Worm (Caenorhabditis elegans) whole organism, late embryonic: ENCODE data around the gene cka-2.

Experiments used
- C08G9.2 ChIP-seq: sonication (generic microtip); optimal IDR thresholded peaks from 2 replicates; lab custom pipeline; 2016; ENCODE audit warnings: mild to moderate bottlenecking, missing genetic modification characterization, moderate library complexity, missing compliant biosample characterization
- F13H6.1 ChIP-seq: sonication (generic microtip); optimal IDR thresholded peaks from 2 replicates; lab custom pipeline; 2016; ENCODE audit warnings: missing genetic modification characterization, missing compliant biosample characterization
- K09A11.1 ChIP-seq: sonication (generic microtip); optimal IDR thresholded peaks from 2 replicates; lab custom pipeline; 2017; ENCODE audit warnings: antibody characterized with exemption, mild to moderate bottlenecking, missing genetic modification characterization, missing compliant biosample characterization; ENCODE audit not compliant: insufficient read depth
- ama-1 ChIP-seq: fragments of 150-350 bp; optimal IDR thresholded peaks from 2 replicates; lab custom pipeline; 2014
- ceh-18 ChIP-seq: sonication (generic microtip); optimal IDR thresholded peaks from 2 replicates; lab custom pipeline; 2016; ENCODE audit warnings: missing genetic modification characterization, missing compliant biosample characterization
- ceh-19 ChIP-seq: fragments of 200-800 bp; sonication (Bioruptor generic); optimal IDR thresholded peaks from 2 replicates; lab custom pipeline; 2018; ENCODE audit warnings: mild to moderate bottlenecking, missing genetic modification characterization, missing compliant biosample characterization
- ceh-30 ChIP-seq: fragments of 150-350 bp; optimal IDR thresholded peaks from 2 replicates; lab custom pipeline; 2014; ENCODE audit warnings: missing biosample characterization, missing genetic modification characterization
- ceh-31 ChIP-seq: sonication (generic microtip); optimal IDR thresholded peaks from 2 replicates; lab custom pipeline; 2016; ENCODE audit warnings: missing genetic modification characterization, missing compliant biosample characterization
- ceh-48 ChIP-seq: sonication (generic microtip); optimal IDR thresholded peaks from 2 replicates; lab custom pipeline; 2016; ENCODE audit warnings: missing genetic modification characterization, inconsistent platforms, missing compliant biosample characterization
- ceh-6 ChIP-seq: fragments of 200-800 bp; sonication (Bioruptor generic); optimal IDR thresholded peaks from 2 replicates; lab custom pipeline; 2018; ENCODE audit warnings: mild to moderate bottlenecking, missing genetic modification characterization, missing compliant biosample characterization
- ceh-9 ChIP-seq: sonication (generic microtip); optimal IDR thresholded peaks from 2 replicates; lab custom pipeline; 2016; ENCODE audit warnings: mild to moderate bottlenecking, missing genetic modification characterization, inconsistent platforms, missing compliant biosample characterization
- che-1 ChIP-seq: sonication (generic microtip); optimal IDR thresholded peaks from 2 replicates; lab custom pipeline; 2016; ENCODE audit warnings: mild to moderate bottlenecking, missing genetic modification characterization, missing compliant biosample characterization
- dmd-4 ChIP-seq: sonication (generic microtip); optimal IDR thresholded peaks from 2 replicates; lab custom pipeline; 2016; ENCODE audit warnings: borderline replicate concordance, missing genetic modification characterization, missing compliant biosample characterization
- elt-2 ChIP-seq: sonication (generic microtip); optimal IDR thresholded peaks from 2 replicates; lab custom pipeline; 2016; ENCODE audit warnings: missing genetic modification reagents, missing genetic modification characterization, missing compliant biosample characterization
- eyg-1 ChIP-seq: sonication (generic microtip); optimal IDR thresholded peaks from 2 replicates; lab custom pipeline; 2016; ENCODE audit warnings: missing genotype, missing genetic modification characterization, missing compliant biosample characterization
- fax-1 ChIP-seq: sonication (generic microtip); optimal IDR thresholded peaks from 2 replicates; lab custom pipeline; 2016; ENCODE audit warnings: missing genotype, missing genetic modification characterization, missing compliant biosample characterization
- fkh-10 ChIP-seq: fragments of 150-350 bp; optimal IDR thresholded peaks from 2 replicates; lab custom pipeline; 2014; ENCODE audit warnings: missing biosample characterization, missing genetic modification reagents, missing genetic modification characterization
- hlh-13 ChIP-seq: fragments of 200-800 bp; sonication (Bioruptor generic); optimal IDR thresholded peaks from 2 replicates; lab custom pipeline; 2018; ENCODE audit warnings: mild to moderate bottlenecking, missing genetic modification characterization, missing compliant biosample characterization
- hlh-15 ChIP-seq: sonication (generic microtip); optimal IDR thresholded peaks from 2 replicates; lab custom pipeline; 2016; ENCODE audit warnings: missing genetic modification characterization, missing compliant biosample characterization
- hlh-30 ChIP-seq: sonication (generic microtip); optimal IDR thresholded peaks from 2 replicates; lab custom pipeline; 2017; ENCODE audit warnings: antibody characterized with exemption, missing genetic modification characterization, missing compliant biosample characterization; ENCODE audit not compliant: insufficient read depth
- hlh-6 ChIP-seq: sonication (generic microtip); optimal IDR thresholded peaks from 2 replicates; lab custom pipeline; 2016; ENCODE audit warnings: missing genotype, missing genetic modification characterization, missing compliant biosample characterization
- lin-11 ChIP-seq: fragments of 200-800 bp; sonication (Bioruptor generic); optimal IDR thresholded peaks from 2 replicates; lab custom pipeline; 2018; ENCODE audit warnings: mild to moderate bottlenecking, missing genetic modification characterization, missing compliant biosample characterization
- madf-2 ChIP-seq: sonication (generic microtip); optimal IDR thresholded peaks from 2 replicates; lab custom pipeline; 2017; ENCODE audit warnings: missing genetic modification characterization, missing compliant biosample characterization
- mec-3 ChIP-seq: sonication (generic microtip); optimal IDR thresholded peaks from 2 replicates; lab custom pipeline; 2016; ENCODE audit warnings: borderline replicate concordance, missing genetic modification characterization, missing compliant biosample characterization
- nfya-1 ChIP-seq: sonication (generic microtip); optimal IDR thresholded peaks from 2 replicates; lab custom pipeline; 2017; ENCODE audit warnings: missing genetic modification characterization, mild to moderate bottlenecking, missing compliant biosample characterization, antibody characterized with exemption, moderate library complexity
- pag-3 ChIP-seq: sonication (generic microtip); optimal IDR thresholded peaks from 2 replicates; lab custom pipeline; 2016; ENCODE audit warnings: missing compliant biosample characterization, missing genetic modification characterization, borderline replicate concordance
- pha-2 ChIP-seq: sonication (generic microtip); optimal IDR thresholded peaks from 2 replicates; lab custom pipeline; 2017; ENCODE audit warnings: mild to moderate bottlenecking, missing genetic modification characterization, missing compliant biosample characterization
- pros-1 ChIP-seq: fragments of 150-350 bp; optimal IDR thresholded peaks from 2 replicates; lab custom pipeline; 2014; ENCODE audit warnings: missing biosample characterization, missing genetic modification reagents, missing genetic modification characterization
- ref-2 ChIP-seq: sonication (generic microtip); optimal IDR thresholded peaks from 2 replicates; lab custom pipeline; 2016; ENCODE audit warnings: missing genetic modification characterization, missing compliant biosample characterization
- sdc-2 ChIP-seq: sonication (generic microtip); optimal IDR thresholded peaks from 2 replicates; lab custom pipeline; 2016; ENCODE audit warnings: missing genotype, missing genetic modification characterization, missing compliant biosample characterization
- sox-2 ChIP-seq: fragments of 200-800 bp; sonication (Bioruptor generic); IDR thresholded peaks from 2 replicates; pipeline ENCODE4 v1.3.6; 2022; ENCODE audit warnings: missing genetic modification reagents, missing genetic modification characterization, missing compliant biosample characterization
- sox-4 ChIP-seq: sonication (generic microtip); optimal IDR thresholded peaks from 2 replicates; lab custom pipeline; 2017; ENCODE audit warnings: mild to moderate bottlenecking, missing genetic modification characterization, inconsistent platforms, missing compliant biosample characterization
- syd-9 ChIP-seq: sonication (generic microtip); optimal IDR thresholded peaks from 2 replicates; lab custom pipeline; 2016; ENCODE audit warnings: mild to moderate bottlenecking, missing genetic modification characterization, moderate library complexity, missing compliant biosample characterization
- tbx-2 ChIP-seq: sonication (generic microtip); optimal IDR thresholded peaks from 2 replicates; lab custom pipeline; 2016; ENCODE audit warnings: missing genetic modification characterization, missing compliant biosample characterization
- unc-3 ChIP-seq, 2 experiments: fragments of 200-800 bp in 1 of 2; sonication (Bioruptor generic) in 1 of 2; sonication (generic microtip) in 1 of 2; conservative IDR thresholded peaks in 1 of 2; optimal IDR thresholded peaks in 1 of 2; 2 replicates each; pipeline versions ENCODE4 v1.3.6 to Lab custom; 2016 to 2022; ENCODE audit warnings: missing compliant biosample characterization in 2 of 2, missing genetic modification characterization in 2 of 2, missing genetic modification reagents in 1 of 2
- unc-55 ChIP-seq: sonication (generic microtip); optimal IDR thresholded peaks from 2 replicates; lab custom pipeline; 2017; ENCODE audit warnings: missing biosample characterization, missing genetic modification reagents, missing genetic modification characterization

cka-2 gene

ce11 chrX:4265283-4265907 lies 20.5 kb upstream of the cka-2 start, which contains the start of gene coel-1 (continued):
- no peak for TF ChIP-seq ceh-19 (GFP tag; lab: Kevin White, UChicago)
- peak; percentile 77 for TF ChIP-seq nfya-1 (tag; lab: Kevin White, UChicago)
- TF ChIP-seq pros-1 (tag; lab: Kevin White, UChicago) = peak; percentile 39
- TF ChIP-seq sdc-2 (tag; lab: Kevin White, UChicago) = peak; percentile 75
- TF ChIP-seq dmd-4 (tag; lab: Kevin White, UChicago) = no peak
- no peak for TF ChIP-seq C08G9.2
- TF ChIP-seq F13H6.1 (tag; lab: Kevin White, UChicago) = peak; percentile 29
- TF ChIP-seq K09A11.1 (tag; lab: Kevin White, UChicago) = peak; percentile 47
- no peak for TF ChIP-seq hlh-6 (tag; lab: Kevin White, UChicago)
- no peak for TF ChIP-seq pag-3 (tag; lab: Kevin White, UChicago)
- no peak for TF ChIP-seq hlh-15
- TF ChIP-seq fkh-10 (GFP tag; lab: Kevin White, UChicago) = peak; percentile 38
- TF ChIP-seq madf-2 (tag; lab: Kevin White, UChicago) = no peak
- peak; percentile 85 for TF ChIP-seq ceh-31 (tag; lab: Kevin White, UChicago)

- no peak for TF ChIP-seq eyg-1 (tag; lab: Kevin White, UChicago)
- TF ChIP-seq ceh-18 (tag; lab: Kevin White, UChicago) = peak; percentile 53
- TF ChIP-seq hlh-30 (tag; lab: Kevin White, UChicago) = peak; percentile 17
Measured at ce11 chrX:4266178-4266931, 19.6 kb upstream of the cka-2 start.

ce11 chrX:4268396-4268795 lies 17.5 kb upstream of the cka-2 start:
- TF ChIP-seq elt-2 (tag; lab: Kevin White, UChicago) (peak; percentile 79), unc-55 (GFP tag; lab: Kevin White, UChicago) (no peak)
- TF ChIP-seq, all 69 proteins: peak for 1

ce11 chrX:4273614-4274013 lies 12.3 kb upstream of the cka-2 start, which contains the start of gene C52B9.10:
Gene C52B9.10 (plus strand): TSS chrX:4273914.
- TF ChIP-seq che-1 (tag; lab: Kevin White, UChicago) (no peak), F13H6.1 (tag; lab: Kevin White, UChicago) (no peak), ref-2 (tag; lab: Kevin White, UChicago) (no peak), ceh-18 (tag; lab: Kevin White, UChicago) (no peak), syd-9 (no peak), tbx-2 (tag; lab: Kevin White, UChicago) (no peak), lin-11 (tag; lab: Kevin White, UChicago) (no peak), sox-4 (no peak), sox-2 (GFP tag; lab: Robert Waterston, UW) (no peak), hlh-13 (GFP tag; lab: Kevin White, UChicago) (no peak), pha-2 (tag; lab: Kevin White, UChicago) (no peak)

ce11 chrX:4274116-4274515 lies 11.8 kb upstream of the cka-2 start, which contains the start of gene mec-18:
Gene mec-18 (minus strand): TSS chrX:4274216.
- TF ChIP-seq hlh-15 (no peak), che-1 (tag; lab: Kevin White, UChicago) (no peak), hlh-30 (tag; lab: Kevin White, UChicago) (no peak), mec-3 (no peak), dmd-4 (tag; lab: Kevin White, UChicago) (no peak), nfya-1 (tag; lab: Kevin White, UChicago) (no peak), fax-1 (tag; lab: Kevin White, UChicago) (no peak), ceh-48 (tag; lab: Kevin White, UChicago) (no peak), ceh-9 (tag; lab: Kevin White, UChicago) (no peak), ceh-6 (GFP tag; lab: Kevin White, UChicago) (no peak), unc-3 (GFP tag; conservative IDR thresholded peaks at IDR 0.05; lab: Robert Waterston, UW) (no peak), unc-3 (tag; optimal IDR thresholded peaks at IDR 0.05; lab: Kevin White, UChicago) (no peak), ceh-30 (no peak), ceh-19 (GFP tag; lab: Kevin White, UChicago) (no peak), tbx-2 (tag; lab: Kevin White, UChicago) (no peak), pros-1 (tag; lab: Kevin White, UChicago) (no peak), ama-1 (lab: Kevin White, UChicago) (no peak), F13H6.1 (tag; lab: Kevin White, UChicago) (no peak)
